Fruit fly (Drosophila melanogaster) Kc167 (cell line): ENCODE measurements around the gene Unr.

Source experiments
- Sin3A ChIP-seq: fragments of >200 bp; optimal IDR thresholded peaks from 2 replicates; lab custom pipeline; 2018; ENCODE audit warnings: missing external identifiers
- h ChIP-seq: fragments of >200 bp; optimal IDR thresholded peaks from 3 replicates; lab custom pipeline; 2018; ENCODE audit warnings: missing external identifiers
- psq ChIP-seq: fragments of >200 bp; optimal IDR thresholded peaks from 2 replicates; lab custom pipeline; 2017; ENCODE audit warnings: missing external identifiers
- ttk ChIP-seq: sonication (Bioruptor generic); optimal IDR thresholded peaks from 2 replicates; lab custom pipeline; 2017; ENCODE audit warnings: missing external identifiers

dm6 chr3L:8440079-8440478, 2.1 kb downstream of the Unr start:
- TF ChIP-seq ttk (no peak), h (lab: Kevin White, UChicago) (no peak), psq (no peak), Sin3A (lab: Kevin White, UChicago) (no peak)
